Worm (Caenorhabditis elegans): ENCODE results near the gene Y43F8A.2.

DNA sequence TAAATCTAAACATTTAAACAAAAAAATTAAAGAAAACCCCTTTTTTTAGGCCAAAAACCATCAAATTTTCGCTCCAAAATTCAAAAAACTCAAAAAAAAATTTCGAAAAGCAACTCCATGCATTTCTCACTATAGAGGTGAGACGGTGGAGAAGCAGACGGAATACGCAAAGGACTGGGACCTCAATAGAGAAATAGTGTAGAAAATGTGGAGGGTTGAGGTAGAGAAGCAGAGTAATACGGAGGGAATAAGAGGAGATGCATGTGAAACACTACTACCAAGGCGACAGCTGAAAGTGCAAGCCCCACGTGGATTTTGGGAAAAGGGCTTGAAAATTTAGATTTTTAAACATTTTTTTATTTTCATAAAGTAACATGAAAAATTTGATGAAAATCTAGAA is 19.9 kb downstream of the Y43F8A.2 start:
- TF ChIP-seq ceh-32 (tag; optimal IDR thresholded peaks at IDR 0.05; ENCODE audit: poor library complexity), result no peak
- TF ChIP-seq lsy-2 (tag; optimal IDR thresholded peaks at IDR 0.05), result no peak
- no peak for TF ChIP-seq lin-29 (GFP tag; IDR thresholded peaks at IDR 0.05)
- TF ChIP-seq nhr-76 (tag; optimal IDR thresholded peaks at IDR 0.05), result no peak
- no peak for TF ChIP-seq pha-4 (GFP tag; IDR thresholded peaks at IDR 0.05)
- no peak for TF ChIP-seq pha-4 (tag; optimal IDR thresholded peaks at IDR 0.05)
- TF ChIP-seq nhr-237 (tag; optimal IDR thresholded peaks at IDR 0.05), result no peak
- no peak for TF ChIP-seq fkh-10 (GFP tag; optimal IDR thresholded peaks at IDR 0.05)
- no peak for TF ChIP-seq pqm-1 (tag; optimal IDR thresholded peaks at IDR 0.05)
- no peak for TF ChIP-seq ceh-62 (tag; optimal IDR thresholded peaks at IDR 0.05)
